Worm (Caenorhabditis elegans) whole organism, mixed stage, embryonic: ENCODE measurements around the gene unc-53.

ENCODE experiments used
- elt-3 ChIP-seq: fragments of 150-350 bp; optimal IDR thresholded peaks from 2 replicates; lab custom pipeline; 2014; ENCODE audit warnings: missing biosample characterization, missing genetic modification characterization
- lin-13 ChIP-seq: fragments of 150-350 bp; optimal IDR thresholded peaks from 2 replicates; lab custom pipeline; 2014; ENCODE audit warnings: missing biosample characterization, missing genetic modification characterization
- lsy-2 ChIP-seq: fragments of 150-350 bp; optimal IDR thresholded peaks from 2 replicates; lab custom pipeline; 2014; ENCODE audit warnings: missing biosample characterization, missing genetic modification characterization
- mep-1 ChIP-seq: fragments of 150-350 bp; optimal IDR thresholded peaks from 2 replicates; lab custom pipeline; 2017; ENCODE audit warnings: missing biosample characterization, missing genetic modification reagents, missing genetic modification characterization, inconsistent platforms
- nhr-76 ChIP-seq: sonication (generic microtip); optimal IDR thresholded peaks from 2 replicates; lab custom pipeline; 2017; ENCODE audit warnings: missing biosample characterization, missing genetic modification characterization
- unc-120 ChIP-seq: sonication (generic microtip); optimal IDR thresholded peaks from 2 replicates; lab custom pipeline; 2017; ENCODE audit warnings: missing genetic modification characterization, missing compliant biosample characterization; ENCODE audit not compliant: poor library complexity, severe bottlenecking
- ztf-11 ChIP-seq: fragments of 150-350 bp; optimal IDR thresholded peaks from 2 replicates; lab custom pipeline; 2014; ENCODE audit warnings: missing biosample characterization, missing genetic modification characterization

DNA sequence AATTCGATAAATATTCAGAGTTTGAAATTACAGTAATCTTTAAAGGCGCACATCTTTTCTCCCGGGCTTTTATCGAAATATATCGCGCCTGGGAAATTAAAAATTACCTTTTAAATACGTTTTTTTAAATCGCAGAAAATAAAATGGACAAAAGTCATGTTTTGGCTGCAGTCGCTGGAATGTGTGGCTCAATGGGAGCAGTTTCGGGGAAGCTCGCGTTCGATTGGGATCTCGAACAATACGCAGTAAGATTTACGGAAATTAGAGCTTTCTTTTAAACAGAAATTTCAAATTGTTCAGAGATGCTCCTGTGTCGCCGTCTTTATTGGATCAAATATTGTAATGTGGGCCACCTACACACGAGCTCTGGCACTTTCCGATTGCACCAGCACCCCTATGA lies 40.3 kb upstream of the unc-53 start, which contains the start of gene F40F8.12:
- TF ChIP-seq unc-120 (tag; lab: Kevin White, UChicago) (no peak), mep-1 (no peak), lsy-2 (tag; lab: Kevin White, UChicago) (no peak), nhr-76 (tag; lab: Kevin White, UChicago) (no peak), ztf-11 (tag; lab: Kevin White, UChicago) (no peak), lin-13 (tag; lab: Kevin White, UChicago) (no peak), elt-3 (no peak)
